Fruit fly (Drosophila melanogaster) S2 (cell line): Measurements from ENCODE around the gene Abl.

Experiments
- CG8478 ChIP-seq: fragments of >200 bp; optimal IDR thresholded peaks from 2 replicates; lab custom pipeline; 2018
- CTCF ChIP-seq, 2 experiments: fragments of >200 bp; optimal IDR thresholded peaks; 2 replicates each; lab custom pipeline; 2018

- TF ChIP-seq CG8478 (lab: Kevin White, UChicago) (no peak), CTCF (optimal IDR thresholded peaks at IDR 0.05; lab: Kevin White, UChicago) (no peak)
Measured at dm6 chr3L:16689491-16689890, 41.8 kb upstream of the Abl start.
